Fruit fly (Drosophila melanogaster) whole organism, embryonic: ENCODE data around the gene Prx1.

Experiments
- Blimp-1 ChIP-seq: fragments of 200-800 bp; sonication (Bioruptor generic); optimal IDR thresholded peaks from 3 replicates; lab custom pipeline; 2018; ENCODE audit warnings: missing biosample characterization, missing genetic modification characterization, mild to moderate bottlenecking, moderate library complexity, missing genetic modification reagents
- CG10543 ChIP-seq: fragments of 200-800 bp; sonication (Bioruptor generic); optimal IDR thresholded peaks from 3 replicates; lab custom pipeline; 2017; ENCODE audit warnings: missing biosample characterization, mild to moderate bottlenecking, missing genetic modification characterization, moderate library complexity
- CG11247 ChIP-seq: fragments of 200-800 bp; sonication (Bioruptor generic); IDR thresholded peaks from 2 replicates; pipeline ENCODE4 v1.3.6; 2022; ENCODE audit warnings: missing biosample characterization, missing genetic modification characterization
- CG11398 ChIP-seq: fragments of 200-800 bp; sonication (Bioruptor generic); optimal IDR thresholded peaks from 2 replicates; lab custom pipeline; 2016; ENCODE audit warnings: missing biosample characterization, missing genetic modification characterization
- CG12659 ChIP-seq: fragments of 200-800 bp; sonication (Bioruptor generic); optimal IDR thresholded peaks from 3 replicates; lab custom pipeline; 2017; ENCODE audit warnings: mild to moderate bottlenecking, missing biosample characterization, missing genetic modification reagents, missing genetic modification characterization
- CG12942 ChIP-seq: fragments of 200-800 bp; sonication (Bioruptor generic); optimal IDR thresholded peaks from 3 replicates; lab custom pipeline; 2016; ENCODE audit warnings: missing biosample characterization, missing genetic modification characterization
- CG13624 ChIP-seq: fragments of 200-800 bp; sonication (Bioruptor generic); optimal IDR thresholded peaks from 2 replicates; lab custom pipeline; 2016; ENCODE audit warnings: missing biosample characterization, missing genetic modification characterization
- CG13894 ChIP-seq: fragments of 200-800 bp; sonication (Bioruptor generic); optimal IDR thresholded peaks from 3 replicates; lab custom pipeline; 2018; ENCODE audit warnings: missing biosample characterization, mild to moderate bottlenecking, missing genetic modification characterization, moderate library complexity
- CG14667 ChIP-seq: fragments of 200-800 bp; sonication (Bioruptor generic); IDR thresholded peaks from 2 replicates; pipeline ENCODE4 v1.3.6; 2022; ENCODE audit warnings: missing biosample characterization, missing genetic modification characterization
- CG15011 ChIP-seq: fragments of 200-800 bp; sonication (Bioruptor generic); optimal IDR thresholded peaks from 3 replicates; lab custom pipeline; 2018; ENCODE audit warnings: missing biosample characterization, mild to moderate bottlenecking, missing genetic modification characterization
- CG16815 ChIP-seq: fragments of 200-800 bp; sonication (Bioruptor generic); optimal IDR thresholded peaks from 3 replicates; lab custom pipeline; 2017; ENCODE audit warnings: missing biosample characterization, mild to moderate bottlenecking, missing genetic modification characterization
- CG17385 ChIP-seq: fragments of 200-800 bp; sonication (Bioruptor generic); optimal IDR thresholded peaks from 3 replicates; lab custom pipeline; 2018; ENCODE audit warnings: missing biosample characterization, mild to moderate bottlenecking, missing genetic modification characterization
- CG31388 ChIP-seq: fragments of 200-800 bp; sonication (Bioruptor generic); optimal IDR thresholded peaks from 2 replicates; lab custom pipeline; 2016; ENCODE audit warnings: missing biosample characterization, missing genetic modification characterization
- CG3281 ChIP-seq: fragments of 200-800 bp; sonication (Bioruptor generic); optimal IDR thresholded peaks from 3 replicates; lab custom pipeline; 2017; ENCODE audit warnings: missing biosample characterization, mild to moderate bottlenecking, missing genetic modification characterization
- CG34224 ChIP-seq: fragments of 200-800 bp; sonication (Bioruptor generic); IDR thresholded peaks from 3 replicates; pipeline ENCODE4 v1.3.6; 2022; ENCODE audit warnings: missing biosample characterization, missing genetic modification characterization; ENCODE audit not compliant: partially characterized antibody
- CG6254 ChIP-seq: fragments of 200-800 bp; sonication (Bioruptor generic); optimal IDR thresholded peaks from 3 replicates; lab custom pipeline; 2017; ENCODE audit warnings: mild to moderate bottlenecking, missing biosample characterization, missing genetic modification reagents, missing genetic modification characterization
- CG7357 ChIP-seq: fragments of 200-800 bp; sonication (Bioruptor generic); IDR thresholded peaks from 3 replicates; pipeline ENCODE4 v1.3.6; 2022; ENCODE audit warnings: missing biosample characterization, missing genetic modification characterization
- CG8944 ChIP-seq: fragments of 200-800 bp; sonication (Bioruptor generic); optimal IDR thresholded peaks from 3 replicates; lab custom pipeline; 2016; ENCODE audit warnings: missing biosample characterization, missing genetic modification characterization
- CG9876 ChIP-seq: fragments of 200-800 bp; sonication (Bioruptor generic); optimal IDR thresholded peaks from 2 replicates; lab custom pipeline; 2016; ENCODE audit warnings: missing biosample characterization, missing genetic modification characterization
- CG9932 ChIP-seq: fragments of 200-800 bp; sonication (Bioruptor generic); IDR thresholded peaks from 2 replicates; pipeline ENCODE4 v1.3.6; 2022; ENCODE audit warnings: missing biosample characterization, missing genetic modification characterization
- Chrac-16 ChIP-seq: fragments of 200-800 bp; sonication (Bioruptor generic); optimal IDR thresholded peaks from 3 replicates; lab custom pipeline; 2016; ENCODE audit warnings: missing biosample characterization, missing genetic modification characterization
- Dek ChIP-seq: fragments of 200-800 bp; sonication (Bioruptor generic); optimal IDR thresholded peaks from 3 replicates; lab custom pipeline; 2019; ENCODE audit warnings: missing biosample characterization, mild to moderate bottlenecking, missing genetic modification characterization, moderate library complexity
- Hmx ChIP-seq: fragments of 200-800 bp; sonication (Bioruptor generic); optimal IDR thresholded peaks from 2 replicates; lab custom pipeline; 2016; ENCODE audit warnings: missing biosample characterization, missing genetic modification characterization
- Hr3 ChIP-seq: fragments of 200-800 bp; sonication (Bioruptor generic); optimal IDR thresholded peaks from 3 replicates; lab custom pipeline; 2016; ENCODE audit warnings: missing biosample characterization, missing genetic modification characterization
- Jarid2 ChIP-seq: fragments of 200-800 bp; sonication (Bioruptor generic); optimal IDR thresholded peaks from 3 replicates; lab custom pipeline; 2017; ENCODE audit warnings: mild to moderate bottlenecking, missing biosample characterization, missing genetic modification reagents, missing genetic modification characterization
- Stat92E ChIP-seq, 3 experiments: fragments of >200 bp in 2 of 3; fragments of 200-800 bp in 1 of 3; sonication (Bioruptor generic) in 1 of 3; optimal IDR thresholded peaks; 2 replicates each; lab custom pipeline; 2017 to 2019; ENCODE audit warnings: missing biosample characterization in 3 of 3, missing genetic modification characterization in 3 of 3, mild to moderate bottlenecking in 1 of 3, moderate library complexity in 1 of 3
- bab2 ChIP-seq: fragments of 200-800 bp; sonication (Bioruptor generic); optimal IDR thresholded peaks from 2 replicates; lab custom pipeline; 2016; ENCODE audit warnings: missing biosample characterization, missing genetic modification characterization
- cas ChIP-seq: fragments of 200-800 bp; sonication (Bioruptor generic); IDR thresholded peaks from 2 replicates; pipeline ENCODE4 v1.3.6; 2022; ENCODE audit warnings: missing biosample characterization, missing genetic modification characterization
- caup ChIP-seq: fragments of 200-800 bp; sonication (Bioruptor generic); optimal IDR thresholded peaks from 3 replicates; lab custom pipeline; 2017; ENCODE audit warnings: missing biosample characterization, mild to moderate bottlenecking, missing genetic modification characterization, moderate library complexity; ENCODE audit not compliant: severe bottlenecking
- chif ChIP-seq, 2 experiments: fragments of 200-800 bp; sonication (Bioruptor generic); optimal IDR thresholded peaks; 3 replicates each; lab custom pipeline; 2016; ENCODE audit warnings: missing biosample characterization in 2 of 2, missing genetic modification characterization in 2 of 2
- ci ChIP-seq: fragments of 200-800 bp; sonication (Bioruptor generic); IDR thresholded peaks from 3 replicates; pipeline ENCODE4 v1.3.6; 2022; ENCODE audit warnings: missing biosample characterization, missing genetic modification characterization
- danr ChIP-seq: fragments of 200-800 bp; sonication (Bioruptor generic); IDR thresholded peaks from 2 replicates; pipeline ENCODE4 v1.3.6; 2022; ENCODE audit warnings: missing biosample characterization, missing genetic modification characterization
- dm ChIP-seq: fragments of 200-800 bp; sonication (Bioruptor generic); optimal IDR thresholded peaks from 3 replicates; lab custom pipeline; 2016; ENCODE audit warnings: missing biosample characterization, missing genetic modification characterization
- esg ChIP-seq: fragments of 200-800 bp; sonication (Bioruptor generic); conservative IDR thresholded peaks from 2 replicates; pipeline ENCODE4 v1.3.6; 2022; ENCODE audit warnings: missing biosample characterization, missing genetic modification characterization
- eyg ChIP-seq: fragments of 200-800 bp; sonication (Bioruptor generic); optimal IDR thresholded peaks from 3 replicates; lab custom pipeline; 2016; ENCODE audit warnings: missing biosample characterization, missing genetic modification characterization
- gem ChIP-seq: fragments of 200-800 bp; sonication (Bioruptor generic); optimal IDR thresholded peaks from 2 replicates; lab custom pipeline; 2019; ENCODE audit warnings: missing biosample characterization, mild to moderate bottlenecking, missing genetic modification characterization, moderate library complexity
- jigr1 ChIP-seq: fragments of 200-800 bp; sonication (Bioruptor generic); IDR thresholded peaks from 3 replicates; pipeline ENCODE4 v1.3.6; 2022; ENCODE audit warnings: missing biosample characterization, missing genetic modification characterization
- kah ChIP-seq: fragments of 200-800 bp; sonication (Bioruptor generic); optimal IDR thresholded peaks from 2 replicates; lab custom pipeline; 2018; ENCODE audit warnings: missing biosample characterization, mild to moderate bottlenecking, missing genetic modification characterization
- lov ChIP-seq, 2 experiments: fragments of 200-800 bp in 1 of 2; fragments of >200 bp in 1 of 2; sonication (Bioruptor generic) in 1 of 2; IDR thresholded peaks in 1 of 2; optimal IDR thresholded peaks in 1 of 2; 2 replicates in 1 of 2; 3 replicates in 1 of 2; pipeline versions ENCODE4 v1.3.6 to Lab custom; 2017 to 2022; ENCODE audit warnings: missing biosample characterization in 1 of 2, missing genetic modification characterization in 1 of 2
- prd ChIP-seq, 3 experiments: fragments of >200 bp in 2 of 3; fragments of 200-800 bp in 1 of 3; sonication (Bioruptor generic) in 1 of 3; optimal IDR thresholded peaks in 2 of 3; IDR thresholded peaks in 1 of 3; 2 replicates in 2 of 3; 3 replicates in 1 of 3; pipeline versions ENCODE4 v1.3.6 to Lab custom; 2017 to 2022; ENCODE audit warnings: missing biosample characterization in 1 of 3, missing genetic modification characterization in 1 of 3
- psq ChIP-seq: fragments of 200-800 bp; sonication (Bioruptor generic); optimal IDR thresholded peaks from 2 replicates; lab custom pipeline; 2017; ENCODE audit warnings: missing biosample characterization, missing genetic modification characterization
- repo ChIP-seq: fragments of 200-800 bp; sonication (Bioruptor generic); optimal IDR thresholded peaks from 2 replicates; lab custom pipeline; 2016; ENCODE audit warnings: missing biosample characterization, missing genetic modification characterization
- ro ChIP-seq: fragments of 200-800 bp; sonication (Bioruptor generic); IDR thresholded peaks from 2 replicates; pipeline ENCODE4 v1.3.6; 2022; ENCODE audit warnings: missing biosample characterization, missing genetic modification characterization
- sima ChIP-seq: fragments of 200-800 bp; sonication (Bioruptor generic); optimal IDR thresholded peaks from 2 replicates; lab custom pipeline; 2016; ENCODE audit warnings: missing biosample characterization, missing genetic modification characterization
- tio ChIP-seq: fragments of 200-800 bp; sonication (Bioruptor generic); optimal IDR thresholded peaks from 2 replicates; lab custom pipeline; 2017; ENCODE audit warnings: missing biosample characterization, missing genetic modification characterization, inconsistent platforms
- twi ChIP-seq: fragments of 200-800 bp; optimal IDR thresholded peaks from 2 replicates; lab custom pipeline; 2019; ENCODE audit warnings: missing biosample characterization, mild to moderate bottlenecking, missing genetic modification characterization, moderate library complexity
- wek ChIP-seq: fragments of 200-800 bp; sonication (Bioruptor generic); optimal IDR thresholded peaks from 3 replicates; lab custom pipeline; 2018; ENCODE audit warnings: missing biosample characterization, mild to moderate bottlenecking, missing genetic modification characterization, moderate library complexity
- zfh1 ChIP-seq: fragments of 200-800 bp; sonication (Bioruptor generic); IDR thresholded peaks from 3 replicates; pipeline ENCODE4 v1.3.6; 2022; ENCODE audit warnings: missing biosample characterization, missing genetic modification characterization

Prx1 gene

dm6 chr3L:15199216-15200090, 8.2 kb upstream of the Prx1 start (continued):
- TF ChIP-seq prd (optimal IDR thresholded peaks at IDR 0.05; lab: Kevin White, UChicago) (no peak), prd (GFP tag; IDR thresholded peaks at IDR 0.05; lab: Robert Waterston, UW) (peak; percentile 57; the same call in 2 of the 3 replicates), esg (GFP tag; lab: Robert Waterston, UW) (no peak), tio (GFP tag; lab: Kevin White, UChicago) (peak; percentile 24), sima (GFP tag; lab: Kevin White, UChicago) (no peak), CG13894 (tag; lab: Kevin White, UChicago) (no peak), twi (tag; lab: Kevin White, UChicago) (no peak), Blimp-1 (GFP tag; lab: Kevin White, UChicago) (peak; percentile 52), gem (tag; lab: Kevin White, UChicago) (peak; percentile 64), Chrac-16 (peak; percentile 3), zfh1 (GFP tag; lab: Robert Waterston, UW) (peak; percentile 50; the same call in 1 of the 3 replicates), cas (GFP tag; lab: Robert Waterston, UW) (no peak), CG17385 (GFP tag; lab: Kevin White, UChicago) (no peak), eyg (GFP tag; lab: Kevin White, UChicago) (no peak), Stat92E (GFP tag; optimal IDR thresholded peaks at IDR 0.05; lab: Kevin White, UChicago) (no peak), CG10543 (no peak), CG31388 (no peak), CG34224 (GFP tag; lab: Robert Waterston, UW) (no peak), Hr3 (no peak), danr (no peak), kah (GFP tag; lab: Kevin White, UChicago) (no peak), jigr1 (no peak), Dek (tag; lab: Kevin White, UChicago) (no peak), wek (GFP tag; lab: Kevin White, UChicago) (no peak), Jarid2 (GFP tag; lab: Kevin White, UChicago) (no peak), CG12659 (GFP tag; lab: Kevin White, UChicago) (no peak), caup (GFP tag; lab: Kevin White, UChicago) (no peak), CG8944 (no peak), CG13624 (GFP tag; lab: Kevin White, UChicago) (no peak), CG12942 (no peak), CG16815 (GFP tag; lab: Kevin White, UChicago) (peak; percentile 53), bab2 (GFP tag; lab: Kevin White, UChicago) (no peak), lov (optimal IDR thresholded peaks at IDR 0.05; lab: Kevin White, UChicago) (no peak), lov (GFP tag; IDR thresholded peaks at IDR 0.05; lab: Robert Waterston, UW) (no peak), chif (GFP tag; optimal IDR thresholded peaks at IDR 0.05; lab: Kevin White, UChicago) (peak in 1 of 2 experiments; percentile 39), repo (GFP tag; lab: Kevin White, UChicago) (no peak), CG9932 (GFP tag; lab: Robert Waterston, UW) (no peak), dm (GFP tag; lab: Kevin White, UChicago) (no peak), CG11398 (GFP tag; lab: Kevin White, UChicago) (no peak), CG14667 (GFP tag; lab: Robert Waterston, UW) (no peak), psq (GFP tag; lab: Kevin White, UChicago) (no peak), CG3281 (no peak), CG15011 (no peak), ci (no peak), Hmx (GFP tag; lab: Kevin White, UChicago) (no peak), CG9876 (no peak), CG7357 (GFP tag; lab: Robert Waterston, UW) (no peak), CG11247 (no peak), CG6254 (peak; percentile 11), ro (GFP tag; lab: Robert Waterston, UW) (no peak)
